Worm (Caenorhabditis elegans): ENCODE results near the gene Y47G7B.2.
"Not testable (repeated sequence)": the region's sequence is repeated elsewhere in the genome, so short reads cannot be mapped to it uniquely, and the experiment has no call there.

Y47G7B.2 gene

DNA sequence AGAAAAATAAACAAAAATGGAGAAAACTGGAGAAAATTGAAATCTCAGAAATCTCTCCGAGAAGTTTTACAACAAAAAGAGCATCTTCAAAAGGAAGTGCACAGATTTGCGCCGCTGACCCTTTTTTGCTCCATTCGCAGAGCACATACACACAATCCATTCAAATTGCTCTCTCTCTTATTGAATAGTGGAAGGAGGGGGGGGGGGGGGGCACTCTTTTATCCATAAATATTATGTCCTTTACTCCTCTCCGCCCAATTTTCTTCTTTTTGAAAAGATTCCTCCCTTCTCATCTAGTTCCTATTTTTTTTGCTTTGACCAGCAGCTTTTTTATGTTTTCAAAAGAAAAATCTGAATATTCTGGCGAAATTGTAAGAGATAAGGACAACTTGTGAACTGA is 12.7 kb downstream of the Y47G7B.2 start:
- TF ChIP-seq fkh-10 (GFP tag; optimal IDR thresholded peaks at IDR 0.05): peak; percentile 33
- TF ChIP-seq fkh-8 (tag; optimal IDR thresholded peaks at IDR 0.05): no peak
- no peak for TF ChIP-seq ceh-8 (GFP tag; optimal IDR thresholded peaks at IDR 0.05)
- peak; percentile 57 for TF ChIP-seq lin-14 (GFP tag; optimal IDR thresholded peaks at IDR 0.05)
- no peak for TF ChIP-seq ets-5 (GFP tag; IDR thresholded peaks at IDR 0.05)
- no peak for TF ChIP-seq nhr-47 (tag; optimal IDR thresholded peaks at IDR 0.05)
- no peak for TF ChIP-seq efl-1 (optimal IDR thresholded peaks at IDR 0.05)
- TF ChIP-seq efl-1 (GFP tag; optimal IDR thresholded peaks at IDR 0.05 in 1 of 2): peak in 1 of 2 experiments; percentile 88
- no peak for TF ChIP-seq hpl-2 (GFP tag; optimal IDR thresholded peaks at IDR 0.05)
- no peak for TF ChIP-seq vab-15 (tag; optimal IDR thresholded peaks at IDR 0.05)

DNA sequence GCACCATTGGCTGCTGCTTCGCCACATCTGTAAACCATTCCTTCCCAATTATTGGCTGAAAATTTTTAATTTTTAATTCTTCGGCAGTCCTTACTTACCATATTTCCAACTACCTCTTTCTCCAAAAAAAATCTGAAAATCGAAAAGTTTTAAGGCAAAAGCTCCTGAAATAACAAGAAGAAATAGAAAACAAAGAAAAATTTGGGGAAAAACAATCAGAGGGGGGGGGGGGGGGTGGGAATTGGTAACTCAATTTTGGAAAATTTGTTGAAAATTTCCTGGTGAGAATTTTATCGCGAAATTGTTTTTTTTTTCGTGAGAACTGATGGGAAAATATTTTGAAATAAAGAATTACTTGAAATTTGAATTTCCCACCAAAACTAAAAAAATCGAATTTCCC is 15.3 kb downstream of the Y47G7B.2 start, which contains the start of gene set-11:
set-11 (minus strand) TSS at position 101 of the 400 bp plus-strand sequence.
- TF ChIP-seq sup-37 (GFP tag; optimal IDR thresholded peaks at IDR 0.05) (no peak), rnt-1 (tag; optimal IDR thresholded peaks at IDR 0.05) (no peak), fkh-10 (GFP tag; optimal IDR thresholded peaks at IDR 0.05) (no peak), Y116A8C.19 (tag; optimal IDR thresholded peaks at IDR 0.05; ENCODE audit: borderline replicate concordance) (no peak), ceh-8 (GFP tag; optimal IDR thresholded peaks at IDR 0.05) (no peak), hpl-2 (GFP tag; optimal IDR thresholded peaks at IDR 0.05) (no peak), nhr-85 (tag) (no peak), ceh-88 (GFP tag; IDR thresholded peaks at IDR 0.05) (no peak), lin-15B (tag; optimal IDR thresholded peaks at IDR 0.05) (no peak), C34B4.2 (tag; optimal IDR thresholded peaks at IDR 0.05) (no peak), C16A3.4 (tag; optimal IDR thresholded peaks at IDR 0.05) (no peak), lin-14 (GFP tag; optimal IDR thresholded peaks at IDR 0.05) (no peak), blmp-1 (tag; optimal IDR thresholded peaks at IDR 0.05) (no peak), elt-2 (tag; optimal IDR thresholded peaks at IDR 0.05) (no peak)

DNA sequence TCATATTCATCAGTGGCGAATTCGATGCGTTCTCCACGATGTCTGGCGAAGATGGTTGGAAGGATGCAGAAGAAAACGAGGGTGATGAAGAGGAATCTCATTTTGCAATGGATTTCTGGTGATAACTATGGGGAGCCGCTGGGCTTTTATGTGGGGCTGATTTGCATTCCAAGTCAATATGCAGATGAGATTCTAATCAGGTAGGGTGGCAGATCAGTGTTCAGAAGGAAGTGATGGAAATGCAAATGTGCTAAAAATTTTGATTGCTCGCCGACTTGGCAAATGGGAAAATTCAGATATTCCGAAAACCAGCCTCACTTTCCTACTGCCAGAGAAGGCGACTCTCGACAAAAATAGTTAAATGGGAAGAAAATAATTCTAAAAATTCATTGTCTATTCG is 17.7 kb downstream of the Y47G7B.2 start, which contains the start of gene nspf-3:
nspf-3 (minus strand) TSS at position 101 of the 400 bp plus-strand sequence.
- TF ChIP-seq ceh-82 (tag; optimal IDR thresholded peaks at IDR 0.05): no peak
- TF ChIP-seq C16A3.4 (tag; optimal IDR thresholded peaks at IDR 0.05): no peak
- no peak for TF ChIP-seq nhr-77 (tag; optimal IDR thresholded peaks at IDR 0.05)
- no peak for TF ChIP-seq pax-3 (tag; optimal IDR thresholded peaks at IDR 0.05)
- TF ChIP-seq unc-30 (tag; optimal IDR thresholded peaks at IDR 0.05): no peak
- no peak for TF ChIP-seq pqm-1 (tag; optimal IDR thresholded peaks at IDR 0.05)

DNA sequence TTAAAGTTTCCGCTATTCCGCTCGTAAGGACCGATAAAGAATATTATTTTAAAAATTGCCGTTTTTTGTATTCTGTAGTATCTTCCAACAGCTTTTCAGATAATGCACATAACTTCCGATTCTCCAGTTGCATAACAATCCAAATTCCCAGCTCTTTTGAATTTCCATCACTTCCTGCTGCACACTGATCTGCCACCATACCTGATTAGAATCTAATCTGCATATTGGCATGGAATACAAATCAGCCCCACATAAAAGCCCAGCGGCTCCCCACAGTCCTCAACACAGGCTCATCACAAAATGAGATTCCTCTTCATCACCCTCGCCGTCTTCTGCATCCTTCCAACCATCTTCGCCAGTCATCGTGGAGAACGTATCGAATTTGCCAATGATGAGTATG is 19.2 kb downstream of the Y47G7B.2 start, which contains the start of gene nspf-2:
nspf-2 (plus strand) TSS at position 301 of the 400 bp plus-strand sequence.
- not testable (repeated sequence) for TF ChIP-seq ztf-4, unc-130, lin-39 (tag; optimal IDR thresholded peaks at IDR 0.05)

DNA sequence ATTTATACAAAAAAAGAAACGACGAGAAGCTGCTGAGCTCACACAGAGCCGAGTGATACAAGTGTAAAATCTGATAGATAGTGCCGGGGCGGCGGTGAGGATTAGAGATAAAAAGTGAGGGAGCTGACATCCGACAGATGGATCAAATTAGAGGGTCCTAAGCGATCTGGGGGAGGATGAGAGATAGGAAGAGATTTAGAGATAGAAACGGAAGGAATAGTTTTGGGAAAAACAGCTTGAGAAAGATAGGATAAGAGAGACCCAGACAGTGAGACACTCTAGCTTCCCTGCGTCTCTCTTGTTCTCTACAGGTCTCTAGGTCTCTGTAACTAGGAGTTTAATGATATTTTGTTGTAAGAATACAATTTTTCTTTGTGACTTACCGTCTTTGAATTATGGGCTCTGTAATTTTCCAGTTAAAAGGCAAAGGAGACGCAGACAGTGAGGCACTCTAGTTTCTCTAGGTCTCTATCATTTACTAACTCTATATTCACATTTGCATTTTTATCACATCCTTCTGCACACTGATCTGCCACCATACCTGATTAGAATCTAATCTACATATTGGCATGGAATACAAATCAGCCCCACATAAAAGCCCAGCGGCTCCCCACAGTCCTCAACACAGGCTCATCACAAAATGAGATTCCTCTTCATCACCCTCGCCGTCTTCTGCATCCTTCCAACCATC is 20.7 kb downstream of the Y47G7B.2 start, which contains the start of the genes sup-9 and nspf-1:
sup-9 (minus strand) TSS at position 43 of the 691 bp plus-strand sequence.
nspf-1 (plus strand) TSS at position 641 of the 691 bp plus-strand sequence.
- TF ChIP-seq dsc-1 (tag; optimal IDR thresholded peaks at IDR 0.05) (peak; percentile 95), lsy-2 (tag; optimal IDR thresholded peaks at IDR 0.05) (peak in 1 of 2 experiments; percentile 46), aha-1 (tag; optimal IDR thresholded peaks at IDR 0.05) (no peak), nhr-11 (tag; optimal IDR thresholded peaks at IDR 0.05) (no peak), nhr-19 (GFP tag; conservative IDR thresholded peaks at IDR 0.05) (peak; percentile 43), Y116A8C.19 (tag; optimal IDR thresholded peaks at IDR 0.05; ENCODE audit: borderline replicate concordance) (no peak), swsn-7 (tag; optimal IDR thresholded peaks at IDR 0.05) (peak; percentile 32), snu-23 (GFP tag; optimal IDR thresholded peaks at IDR 0.05) (peak; percentile 45), ceh-82 (tag; optimal IDR thresholded peaks at IDR 0.05) (peak in 1 of 3 experiments; percentile 28), dpl-1 (GFP tag; optimal IDR thresholded peaks at IDR 0.05) (no peak), lin-13 (GFP tag; optimal IDR thresholded peaks at IDR 0.05) (peak; percentile 33), ceh-88 (GFP tag; IDR thresholded peaks at IDR 0.05) (no peak), nhr-20 (tag; optimal IDR thresholded peaks at IDR 0.05) (no peak), efl-1 (optimal IDR thresholded peaks at IDR 0.05) (peak; percentile 50 to 51), efl-1 (GFP tag; optimal IDR thresholded peaks at IDR 0.05 in 1 of 2) (no peak), tlp-1 (tag; optimal IDR thresholded peaks at IDR 0.05) (no peak), lin-14 (GFP tag; optimal IDR thresholded peaks at IDR 0.05) (peak; percentile 81), irx-1 (tag; optimal IDR thresholded peaks at IDR 0.05) (peak; percentile 44), grh-1 (GFP tag; IDR thresholded peaks at IDR 0.05) (no peak), rnt-1 (tag; optimal IDR thresholded peaks at IDR 0.05) (peak; percentile 73), fkh-10 (GFP tag; optimal IDR thresholded peaks at IDR 0.05) (peak; percentile 63), nhr-71 (tag; optimal IDR thresholded peaks at IDR 0.05) (peak; percentile 63), fkh-4 (tag; optimal IDR thresholded peaks at IDR 0.05; ENCODE audit: borderline replicate concordance) (peak; percentile 78)
